Worm (Caenorhabditis elegans) whole organism, L4/young adult: Measurements from ENCODE around the gene hpo-28.
A peak's percentile ranks its signal among the peaks of the same experiment; 100 is the strongest.

Experiments
- W03F9.2 ChIP-seq: fragments of 150-350 bp; optimal IDR thresholded peaks from 2 replicates; lab custom pipeline; 2014; ENCODE audit warnings: missing biosample characterization, missing genetic modification characterization
- dao-5 ChIP-seq: sonication (generic microtip); optimal IDR thresholded peaks from 2 replicates; lab custom pipeline; 2016; ENCODE audit warnings: missing genotype, missing genetic modification characterization, moderate library complexity, missing compliant biosample characterization
- him-1 ChIP-seq: sonication (generic microtip); optimal IDR thresholded peaks from 2 replicates; lab custom pipeline; 2016; ENCODE audit warnings: missing genotype, missing genetic modification reagents, missing genetic modification characterization, missing compliant biosample characterization

Gene hpo-28

ce11 chrIII:5663933-5664332 is 45.2 kb downstream of the hpo-28 start, which contains the start of gene par-3:
par-3 (plus strand) TSS chrIII:5664233.
- TF ChIP-seq him-1 (tag; lab: Kevin White, UChicago) (no peak), dao-5 (tag; lab: Kevin White, UChicago) (no peak), W03F9.2 (no peak)

ce11 chrIII:5663521-5663920 is 45.6 kb downstream of the hpo-28 start:
- peak; percentile 72 for TF ChIP-seq W03F9.2
- TF ChIP-seq dao-5 (tag; lab: Kevin White, UChicago), result no peak

- TF ChIP-seq him-1 (tag; lab: Kevin White, UChicago) (no peak), dao-5 (tag; lab: Kevin White, UChicago) (no peak), W03F9.2 (no peak)
These were observed 48.1 kb downstream of the hpo-28 start, which contains the start of gene F54E7.6 for ce11 chrIII:5660976-5661375. F54E7.6 (minus strand) TSS chrIII:5661085.

- TF ChIP-seq him-1 (tag; lab: Kevin White, UChicago) (no peak), dao-5 (tag; lab: Kevin White, UChicago) (no peak), W03F9.2 (no peak)
These were observed 52.2 kb downstream of the hpo-28 start, which contains the start of gene sdz-21 for ce11 chrIII:5656941-5657340. sdz-21 (minus strand) TSS chrIII:5657041.
